Fruit fly (Drosophila melanogaster) whole organism, embryonic: ENCODE measurements around the gene CG4658.

Experiments
- Atf6 ChIP-seq: fragments of 200-800 bp; sonication (Bioruptor generic); IDR thresholded peaks from 2 replicates; pipeline ENCODE4 v1.3.6; 2022; ENCODE audit warnings: missing biosample characterization, missing genetic modification characterization
- CG10431 ChIP-seq: fragments of 200-800 bp; sonication (Bioruptor generic); optimal IDR thresholded peaks from 3 replicates; lab custom pipeline; 2018; ENCODE audit warnings: missing biosample characterization, mild to moderate bottlenecking, missing genetic modification characterization
- CG11456 ChIP-seq: fragments of 200-800 bp; sonication (Bioruptor generic); IDR thresholded peaks from 3 replicates; pipeline ENCODE4 v1.3.6; 2022; ENCODE audit warnings: missing biosample characterization, missing genetic modification characterization
- CG11695 ChIP-seq: fragments of 200-800 bp; sonication (Bioruptor generic); IDR thresholded peaks from 3 replicates; pipeline ENCODE4 v1.3.6; 2022; ENCODE audit warnings: missing biosample characterization, missing genetic modification characterization
- CG12299 ChIP-seq: fragments of 200-800 bp; sonication (Bioruptor generic); optimal IDR thresholded peaks from 2 replicates; lab custom pipeline; 2018; ENCODE audit warnings: missing biosample characterization, mild to moderate bottlenecking, missing genetic modification characterization
- CG14710 ChIP-seq: fragments of 200-800 bp; sonication (Bioruptor generic); optimal IDR thresholded peaks from 3 replicates; lab custom pipeline; 2019; ENCODE audit warnings: missing biosample characterization, mild to moderate bottlenecking, missing genetic modification characterization, moderate library complexity
- CG1603 ChIP-seq: fragments of 200-800 bp; sonication (Bioruptor generic); optimal IDR thresholded peaks from 2 replicates; lab custom pipeline; 2019; ENCODE audit warnings: missing biosample characterization, mild to moderate bottlenecking, missing genetic modification characterization, moderate library complexity
- CG17361 ChIP-seq: fragments of 200-800 bp; sonication (Bioruptor generic); IDR thresholded peaks from 3 replicates; pipeline ENCODE4 v1.3.6; 2022; ENCODE audit warnings: missing biosample characterization, missing genetic modification characterization
- CG2678 ChIP-seq: fragments of 200-800 bp; sonication (Bioruptor generic); optimal IDR thresholded peaks from 3 replicates; lab custom pipeline; 2019; ENCODE audit warnings: missing biosample characterization, mild to moderate bottlenecking, missing genetic modification characterization, moderate library complexity
- CG2889 ChIP-seq: fragments of 200-800 bp; sonication (Bioruptor generic); IDR thresholded peaks from 3 replicates; pipeline ENCODE4 v1.3.6; 2022; ENCODE audit warnings: missing biosample characterization, missing genetic modification characterization
- CG30403 ChIP-seq: fragments of 200-800 bp; sonication (Bioruptor generic); optimal IDR thresholded peaks from 3 replicates; lab custom pipeline; 2016; ENCODE audit warnings: missing biosample characterization, missing genetic modification characterization
- CG3995 ChIP-seq: fragments of 200-800 bp; sonication (Bioruptor generic); optimal IDR thresholded peaks from 3 replicates; lab custom pipeline; 2016; ENCODE audit warnings: missing biosample characterization, missing genetic modification characterization
- CG7786 ChIP-seq: fragments of 200-800 bp; sonication (Bioruptor generic); optimal IDR thresholded peaks from 2 replicates; lab custom pipeline; 2016; ENCODE audit warnings: missing biosample characterization, missing genetic modification characterization
- CG8290 ChIP-seq, 3 experiments: fragments of 200-800 bp; sonication (Bioruptor generic); optimal IDR thresholded peaks; 2 replicates each; lab custom pipeline; 2016 to 2019; ENCODE audit warnings: missing biosample characterization in 3 of 3, missing genetic modification characterization in 3 of 3, mild to moderate bottlenecking in 2 of 3, moderate library complexity in 1 of 3
- CG8924 ChIP-seq: fragments of 200-800 bp; optimal IDR thresholded peaks from 3 replicates; lab custom pipeline; 2019; ENCODE audit warnings: missing biosample characterization, mild to moderate bottlenecking, missing genetic modification characterization, moderate library complexity
- CG8944 ChIP-seq: fragments of 200-800 bp; sonication (Bioruptor generic); optimal IDR thresholded peaks from 3 replicates; lab custom pipeline; 2016; ENCODE audit warnings: missing biosample characterization, missing genetic modification characterization
- CG9215 ChIP-seq: fragments of 200-800 bp; sonication (Bioruptor generic); IDR thresholded peaks from 2 replicates; pipeline ENCODE4 v1.3.6; 2022; ENCODE audit warnings: missing biosample characterization, missing genetic modification characterization
- CG9797 ChIP-seq: fragments of 200-800 bp; sonication (Bioruptor generic); optimal IDR thresholded peaks from 3 replicates; lab custom pipeline; 2018; ENCODE audit warnings: missing biosample characterization, mild to moderate bottlenecking, missing genetic modification characterization
- CoRest ChIP-seq: fragments of 200-800 bp; sonication (Bioruptor generic); optimal IDR thresholded peaks from 3 replicates; lab custom pipeline; 2018; ENCODE audit warnings: missing biosample characterization, mild to moderate bottlenecking, missing genetic modification characterization, moderate library complexity
- CrebB ChIP-seq: fragments of 200-800 bp; sonication (Bioruptor generic); optimal IDR thresholded peaks from 3 replicates; lab custom pipeline; 2018; ENCODE audit warnings: missing biosample characterization, mild to moderate bottlenecking, missing genetic modification characterization
- Deaf1 ChIP-seq: fragments of 200-800 bp; optimal IDR thresholded peaks from 3 replicates; lab custom pipeline; 2019; ENCODE audit warnings: missing biosample characterization, mild to moderate bottlenecking, missing genetic modification characterization, moderate library complexity
- Doc3 ChIP-seq: fragments of 200-800 bp; sonication (Bioruptor generic); IDR thresholded peaks from 3 replicates; pipeline ENCODE4 v1.3.6; 2022; ENCODE audit warnings: missing biosample characterization, missing genetic modification characterization; ENCODE audit not compliant: partially characterized antibody
- Drgx ChIP-seq: fragments of 200-800 bp; sonication (Bioruptor generic); IDR thresholded peaks from 2 replicates; pipeline ENCODE4 v1.3.6; 2022; ENCODE audit warnings: missing biosample characterization, missing genetic modification characterization
- E2f1 ChIP-seq: fragments of 200-800 bp; sonication (Bioruptor generic); IDR thresholded peaks from 2 replicates; pipeline ENCODE4 v1.3.6; 2022; ENCODE audit warnings: missing biosample characterization, missing genetic modification characterization
- Gug ChIP-seq: fragments of 200-800 bp; sonication (Bioruptor generic); IDR thresholded peaks from 4 replicates; pipeline ENCODE4 v1.3.6; 2022; ENCODE audit warnings: missing biosample characterization, missing genetic modification characterization
- Hsf ChIP-seq: fragments of 200-800 bp; sonication (Bioruptor generic); optimal IDR thresholded peaks from 3 replicates; lab custom pipeline; 2016; ENCODE audit warnings: missing biosample characterization, missing genetic modification characterization
- Kr ChIP-seq: fragments of 200-800 bp; sonication (Bioruptor generic); optimal IDR thresholded peaks from 2 replicates; lab custom pipeline; 2017; ENCODE audit warnings: missing biosample characterization, mild to moderate bottlenecking, missing genetic modification characterization
- Lhr ChIP-seq: fragments of 200-800 bp; sonication (Bioruptor generic); optimal IDR thresholded peaks from 3 replicates; lab custom pipeline; 2017; ENCODE audit warnings: mild to moderate bottlenecking, missing biosample characterization, missing genetic modification reagents, missing genetic modification characterization
- Meics ChIP-seq: fragments of 200-800 bp; sonication (Bioruptor generic); optimal IDR thresholded peaks from 2 replicates; lab custom pipeline; 2017; ENCODE audit warnings: missing biosample characterization, mild to moderate bottlenecking, missing genetic modification characterization
- Optix ChIP-seq: fragments of 200-800 bp; sonication (Bioruptor generic); IDR thresholded peaks from 3 replicates; pipeline ENCODE4 v1.3.6; 2022; ENCODE audit warnings: missing biosample characterization, missing genetic modification characterization
- Pdp1 ChIP-seq, 2 experiments: fragments of 200-800 bp; sonication (Bioruptor generic); optimal IDR thresholded peaks; 3 replicates each; lab custom pipeline; 2016; ENCODE audit warnings: missing biosample characterization in 2 of 2, missing genetic modification characterization in 2 of 2, mild to moderate bottlenecking in 1 of 2, moderate library complexity in 1 of 2
- Rfx ChIP-seq: fragments of 200-800 bp; sonication (Bioruptor generic); IDR thresholded peaks from 2 replicates; pipeline ENCODE4 v1.3.6; 2022; ENCODE audit warnings: missing biosample characterization, missing genetic modification characterization
- Sry-β ChIP-seq: fragments of 200-800 bp; sonication (Bioruptor generic); optimal IDR thresholded peaks from 2 replicates; lab custom pipeline; 2018; ENCODE audit warnings: missing biosample characterization, mild to moderate bottlenecking, missing genetic modification characterization, moderate library complexity
- Tbp ChIP-seq: fragments of >200 bp; optimal IDR thresholded peaks from 2 replicates; lab custom pipeline; 2018; ENCODE audit warnings: missing biosample characterization, missing genetic modification characterization
- Usf ChIP-seq: fragments of 200-800 bp; sonication (Bioruptor generic); optimal IDR thresholded peaks from 2 replicates; lab custom pipeline; 2017; ENCODE audit warnings: missing genotype, missing biosample characterization, missing genetic modification characterization
- YL-1 ChIP-seq: fragments of 200-800 bp; sonication (Bioruptor generic); optimal IDR thresholded peaks from 3 replicates; lab custom pipeline; 2017; ENCODE audit warnings: missing biosample characterization, mild to moderate bottlenecking, missing genetic modification characterization
- al ChIP-seq: fragments of 200-800 bp; sonication (Bioruptor generic); IDR thresholded peaks from 2 replicates; pipeline ENCODE4 v1.3.6; 2022; ENCODE audit warnings: missing biosample characterization, missing genetic modification characterization
- bcd ChIP-seq: fragments of 200-800 bp; sonication (Bioruptor generic); optimal IDR thresholded peaks from 2 replicates; lab custom pipeline; 2017; ENCODE audit warnings: missing biosample characterization, mild to moderate bottlenecking, missing genetic modification characterization
- bsh ChIP-seq, 2 experiments: fragments of 200-800 bp; sonication (Bioruptor generic); optimal IDR thresholded peaks; 2 replicates each; lab custom pipeline; 2017 to 2018; ENCODE audit warnings: mild to moderate bottlenecking in 2 of 2, missing biosample characterization in 2 of 2, missing genetic modification characterization in 2 of 2, moderate library complexity in 1 of 2
- chm ChIP-seq: fragments of 200-800 bp; sonication (Bioruptor generic); IDR thresholded peaks from 2 replicates; pipeline ENCODE4 v1.3.6; 2022; ENCODE audit warnings: missing biosample characterization, missing genetic modification characterization
- en ChIP-seq: fragments of 200-800 bp; sonication (Bioruptor generic); optimal IDR thresholded peaks from 2 replicates; lab custom pipeline; 2016; ENCODE audit warnings: missing biosample characterization, missing genetic modification characterization
- gem ChIP-seq: fragments of 200-800 bp; sonication (Bioruptor generic); optimal IDR thresholded peaks from 2 replicates; lab custom pipeline; 2019; ENCODE audit warnings: missing biosample characterization, mild to moderate bottlenecking, missing genetic modification characterization, moderate library complexity
- h ChIP-seq: fragments of >200 bp; optimal IDR thresholded peaks from 2 replicates; lab custom pipeline; 2017
- oc ChIP-seq: fragments of 200-800 bp; sonication (Bioruptor generic); optimal IDR thresholded peaks from 2 replicates; lab custom pipeline; 2018; ENCODE audit warnings: missing biosample characterization, mild to moderate bottlenecking, missing genetic modification characterization, moderate library complexity
- p53 ChIP-seq: fragments of 200-800 bp; sonication (Bioruptor generic); optimal IDR thresholded peaks from 2 replicates; lab custom pipeline; 2016; ENCODE audit warnings: missing biosample characterization, missing genetic modification characterization
- pnt ChIP-seq: fragments of 200-800 bp; sonication (Bioruptor generic); optimal IDR thresholded peaks from 3 replicates; lab custom pipeline; 2016; ENCODE audit warnings: missing biosample characterization, missing genetic modification characterization
- ro ChIP-seq: fragments of 200-800 bp; sonication (Bioruptor generic); IDR thresholded peaks from 2 replicates; pipeline ENCODE4 v1.3.6; 2022; ENCODE audit warnings: missing biosample characterization, missing genetic modification characterization
- salm ChIP-seq: fragments of 200-800 bp; sonication (Bioruptor generic); optimal IDR thresholded peaks from 2 replicates; lab custom pipeline; 2018; ENCODE audit warnings: missing biosample characterization, mild to moderate bottlenecking, missing genetic modification characterization
- sd ChIP-seq: fragments of 200-800 bp; sonication (Bioruptor generic); optimal IDR thresholded peaks from 3 replicates; lab custom pipeline; 2018; ENCODE audit warnings: missing biosample characterization, mild to moderate bottlenecking, missing genetic modification characterization, moderate library complexity
- sna ChIP-seq: fragments of 200-800 bp; sonication (Bioruptor generic); IDR thresholded peaks from 2 replicates; pipeline ENCODE4 v1.3.6; 2022; ENCODE audit warnings: missing biosample characterization, missing genetic modification characterization; ENCODE audit not compliant: partially characterized antibody
- ssp ChIP-seq: fragments of 200-800 bp; sonication (Bioruptor generic); IDR thresholded peaks from 2 replicates; pipeline ENCODE4 v1.3.6; 2022; ENCODE audit warnings: missing biosample characterization, missing genetic modification characterization
- trh ChIP-seq: fragments of 200-800 bp; sonication (Bioruptor generic); optimal IDR thresholded peaks from 2 replicates; lab custom pipeline; 2016; ENCODE audit warnings: missing biosample characterization, missing genetic modification characterization

Gene CG4658

dm6 chr2L:9994382-9994781, 37.5 kb downstream of the CG4658 start (continued):
- TF ChIP-seq al (GFP tag; lab: Robert Waterston, UW), result no peak
- no peak for TF ChIP-seq sd (tag; lab: Kevin White, UChicago)
- no peak for TF ChIP-seq Atf6 (GFP tag; lab: Robert Waterston, UW)
- TF ChIP-seq sna (GFP tag; lab: Robert Waterston, UW), result 0 out of 2 replicates have a peak, but pooled peaks have one; percentile 13
- TF ChIP-seq Optix (GFP tag; lab: Robert Waterston, UW), result no peak
- TF ChIP-seq p53, result no peak
- TF ChIP-seq CrebB, result no peak
- TF ChIP-seq E2f1 (GFP tag; lab: Robert Waterston, UW), result no peak
- 0 out of 3 replicates have a peak, but pooled peaks have one; percentile 5 for TF ChIP-seq CG11456
- TF ChIP-seq CG9215 (GFP tag; lab: Robert Waterston, UW), result no peak
- no peak for TF ChIP-seq CG11695 (GFP tag; lab: Robert Waterston, UW)
- TF ChIP-seq trh (GFP tag; lab: Kevin White, UChicago), result no peak
- no peak for TF ChIP-seq CG9797 (GFP tag; lab: Kevin White, UChicago)
- no peak for TF ChIP-seq Tbp
- TF ChIP-seq Doc3, result no peak
- no peak for TF ChIP-seq YL-1 (GFP tag; lab: Kevin White, UChicago)

DNA sequence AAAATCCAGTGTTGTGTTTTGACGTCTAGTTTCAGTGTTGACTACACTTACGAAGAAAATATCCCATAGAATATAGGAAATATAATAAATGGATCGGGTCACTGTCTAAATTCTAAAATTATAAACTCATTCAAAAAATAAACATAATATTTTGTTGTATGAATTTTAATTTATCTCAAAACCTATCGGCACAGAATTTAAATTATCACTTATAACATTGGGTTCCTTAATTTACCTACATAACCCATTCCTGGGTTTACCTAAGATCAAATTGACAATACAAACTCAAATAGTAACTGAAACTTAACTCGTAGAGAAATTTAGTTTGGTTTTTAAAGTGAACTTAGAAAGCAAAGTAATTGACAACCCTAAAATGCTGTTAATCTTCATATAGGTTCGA, 39.6 kb downstream of the CG4658 start:
- TF ChIP-seq Gug (GFP tag; lab: Robert Waterston, UW) (no peak), ssp (GFP tag; lab: Robert Waterston, UW) (no peak), Lhr (peak; percentile 10), CG3995 (GFP tag; lab: Kevin White, UChicago) (no peak), CG7786 (GFP tag; lab: Kevin White, UChicago) (peak; percentile 5), Meics (no peak), CG14710 (peak; percentile 70), CG12299 (no peak), Deaf1 (no peak), gem (tag; lab: Kevin White, UChicago) (peak; percentile 61), Sry-β (GFP tag; lab: Kevin White, UChicago) (no peak), oc (tag; lab: Kevin White, UChicago) (no peak), CG1603 (no peak), en (GFP tag; lab: Kevin White, UChicago) (no peak), salm (tag; lab: Kevin White, UChicago) (no peak), h (no peak), bcd (no peak), CG17361 (GFP tag; lab: Robert Waterston, UW) (peak; percentile 48; the same call in 1 of the 3 replicates), CG8290 (GFP tag; optimal IDR thresholded peaks at IDR 0.05; lab: Kevin White, UChicago) (no peak), CG8290 (tag; optimal IDR thresholded peaks at IDR 0.05; lab: Kevin White, UChicago) (peak in 1 of 2 experiments; percentile 68), pnt (GFP tag; lab: Kevin White, UChicago) (peak; percentile 11), CG2678 (tag; lab: Kevin White, UChicago) (no peak), Drgx (GFP tag; lab: Robert Waterston, UW) (no peak), chm (GFP tag; lab: Robert Waterston, UW) (no peak), Rfx (GFP tag; lab: Robert Waterston, UW) (no peak), CG30403 (GFP tag; lab: Kevin White, UChicago) (peak; percentile 22), CG10431 (GFP tag; lab: Kevin White, UChicago) (peak; percentile 9), CG8944 (GFP tag; lab: Kevin White, UChicago) (no peak), CG8924 (tag; lab: Kevin White, UChicago) (peak; percentile 60), Usf (GFP tag; lab: Kevin White, UChicago) (peak; percentile 0), bsh (GFP tag; optimal IDR thresholded peaks at IDR 0.05; lab: Kevin White, UChicago) (peak in 1 of 2 experiments; percentile 23), CG2889 (GFP tag; lab: Robert Waterston, UW) (no peak), CoRest (peak; percentile 50), ro (GFP tag; lab: Robert Waterston, UW) (no peak), Kr (GFP tag; lab: Kevin White, UChicago) (no peak), Hsf (GFP tag; lab: Kevin White, UChicago) (peak; percentile 6), Pdp1 (GFP tag; optimal IDR thresholded peaks at IDR 0.05; lab: Kevin White, UChicago) (no peak)
